Worm (Caenorhabditis elegans): ENCODE results near the gene imph-1.
A peak's percentile ranks its signal among the peaks of the same experiment; 100 is the strongest.

Gene imph-1

DNA sequence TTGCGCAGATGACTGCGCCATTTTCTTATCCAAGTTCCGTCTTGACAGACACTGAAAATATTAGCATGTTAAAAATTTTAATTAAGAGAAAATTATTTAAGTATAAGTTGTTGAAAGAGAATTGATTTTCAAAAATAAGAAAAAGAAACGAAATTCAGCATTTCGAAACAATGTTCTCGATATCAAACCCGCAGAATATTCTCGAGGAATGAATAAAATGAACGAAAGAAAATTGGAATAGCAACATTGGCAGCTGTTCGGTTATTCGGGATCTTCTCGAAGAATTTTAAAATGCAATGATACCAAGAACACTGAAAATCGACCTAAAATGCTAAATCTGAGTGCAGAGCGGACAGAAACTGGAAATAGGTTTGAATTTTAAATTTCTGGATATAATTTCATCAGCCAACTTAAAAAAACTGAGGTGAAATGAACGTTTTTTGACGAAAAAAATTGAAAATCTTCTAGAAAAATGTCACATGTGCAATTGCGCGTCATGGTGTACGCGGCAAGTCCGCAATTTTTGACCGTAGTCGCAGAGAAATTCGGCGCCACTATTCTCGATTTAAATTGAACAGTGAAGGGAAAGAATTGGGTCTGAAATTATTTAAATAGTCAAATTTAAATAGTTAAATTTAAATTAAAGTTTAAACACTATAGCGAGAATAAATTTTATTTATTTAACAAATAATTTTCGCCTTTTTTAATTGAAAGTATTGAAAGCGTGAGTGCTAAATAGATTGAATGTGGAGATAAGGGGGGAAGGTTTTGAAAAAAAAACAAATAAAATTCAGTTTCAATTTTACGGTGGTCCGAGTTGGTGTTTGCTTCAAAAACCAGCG, 45.1 kb upstream of the imph-1 start, which contains the start of the genes cct-5 and F25F2.1:
cct-5 (minus strand) TSS at position 51 of the 842 bp plus-strand sequence.
F25F2.1 (plus strand) TSS at position 792 of the 842 bp plus-strand sequence.
- TF ChIP-seq ces-1 (GFP tag; optimal IDR thresholded peaks at IDR 0.05) (peak; percentile 57), snpc-4 (tag; optimal IDR thresholded peaks at IDR 0.05) (no peak), bed-3 (GFP tag; optimal IDR thresholded peaks at IDR 0.05) (no peak), cnd-1 (tag; optimal IDR thresholded peaks at IDR 0.05) (peak; percentile 7), nhr-76 (tag; optimal IDR thresholded peaks at IDR 0.05) (no peak), unc-62 (GFP tag; optimal IDR thresholded peaks at IDR 0.05) (peak; percentile 34), ceh-39 (tag; optimal IDR thresholded peaks at IDR 0.05) (no peak), pha-4 (tag; optimal IDR thresholded peaks at IDR 0.05) (peak; percentile 30), lsy-2 (tag; optimal IDR thresholded peaks at IDR 0.05) (peak; percentile 91), mep-1 (tag; optimal IDR thresholded peaks at IDR 0.05) (peak; percentile 85), nhr-237 (tag; optimal IDR thresholded peaks at IDR 0.05) (peak; percentile 65), elt-1 (tag; optimal IDR thresholded peaks at IDR 0.05; ENCODE audit: borderline replicate concordance, insufficient read depth) (no peak), lin-13 (tag; optimal IDR thresholded peaks at IDR 0.05) (peak; percentile 50), drap-1 (GFP tag; optimal IDR thresholded peaks at IDR 0.05) (peak; percentile 8)

DNA sequence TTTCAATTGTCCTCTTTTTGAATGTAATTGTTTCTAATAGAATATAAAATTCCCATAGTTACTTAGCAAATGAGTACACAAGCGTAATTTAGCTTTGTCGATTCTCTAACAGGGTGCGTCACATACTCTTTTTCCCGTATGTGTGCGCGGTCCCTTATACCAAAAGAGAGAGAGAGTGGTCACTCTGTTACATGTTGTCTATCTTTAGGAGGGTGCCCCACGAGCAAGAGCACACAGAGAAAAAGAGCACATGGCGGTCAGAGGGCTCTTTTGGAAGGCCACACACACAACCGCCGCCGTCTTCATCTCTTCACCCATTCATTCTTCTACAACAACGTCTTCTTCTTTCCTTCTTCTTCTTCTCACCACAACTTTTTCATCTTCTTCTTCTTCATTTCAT, 39.5 kb upstream of the imph-1 start:
- TF ChIP-seq unc-120 (tag; optimal IDR thresholded peaks at IDR 0.05; ENCODE audit: poor library complexity, severe bottlenecking) = peak; percentile 25
- TF ChIP-seq ceh-83 (GFP tag; optimal IDR thresholded peaks at IDR 0.05) = no peak
- TF ChIP-seq hlh-1 (tag; optimal IDR thresholded peaks at IDR 0.05) = no peak
- TF ChIP-seq nhr-28 (tag; optimal IDR thresholded peaks at IDR 0.05) = no peak
- TF ChIP-seq sem-2 (GFP tag; optimal IDR thresholded peaks at IDR 0.05) = no peak
- TF ChIP-seq zip-8 (tag; optimal IDR thresholded peaks at IDR 0.05) = no peak
- TF ChIP-seq mep-1 (tag; optimal IDR thresholded peaks at IDR 0.05) = no peak
- TF ChIP-seq lin-13 (tag; optimal IDR thresholded peaks at IDR 0.05) = no peak
- peak; percentile 31 for TF ChIP-seq cnd-1 (tag; optimal IDR thresholded peaks at IDR 0.05)
- no peak for TF ChIP-seq mab-5 (tag; optimal IDR thresholded peaks at IDR 0.05)
- peak; percentile 23 for TF ChIP-seq drap-1 (GFP tag; optimal IDR thresholded peaks at IDR 0.05)
- TF ChIP-seq lin-32 (GFP tag; optimal IDR thresholded peaks at IDR 0.05) = no peak
- TF ChIP-seq ceh-39 (tag; optimal IDR thresholded peaks at IDR 0.05) = no peak
- peak; percentile 14 for TF ChIP-seq ces-1 (GFP tag; optimal IDR thresholded peaks at IDR 0.05)
- TF ChIP-seq flh-1 (GFP tag; optimal IDR thresholded peaks at IDR 0.05) = no peak
- no peak for TF ChIP-seq nhr-237 (tag; optimal IDR thresholded peaks at IDR 0.05)
- no peak for TF ChIP-seq unc-39 (tag; optimal IDR thresholded peaks at IDR 0.05)
- TF ChIP-seq M03D4.4 (tag; optimal IDR thresholded peaks at IDR 0.05) = no peak
- no peak for TF ChIP-seq sptf-1 (tag; optimal IDR thresholded peaks at IDR 0.05)
- no peak for TF ChIP-seq snpc-4 (tag; optimal IDR thresholded peaks at IDR 0.05)
- no peak for TF ChIP-seq ham-2 (GFP tag; optimal IDR thresholded peaks at IDR 0.05)
- no peak for TF ChIP-seq nhr-12 (tag; optimal IDR thresholded peaks at IDR 0.05)
- TF ChIP-seq mls-2 (tag; optimal IDR thresholded peaks at IDR 0.05) = peak; percentile 62
- TF ChIP-seq pha-4 (tag; optimal IDR thresholded peaks at IDR 0.05) = peak; percentile 6
- TF ChIP-seq elt-3 (tag; optimal IDR thresholded peaks at IDR 0.05) = no peak
- TF ChIP-seq lsy-2 (tag; optimal IDR thresholded peaks at IDR 0.05) = no peak
- no peak for TF ChIP-seq unc-62 (GFP tag; optimal IDR thresholded peaks at IDR 0.05)

DNA sequence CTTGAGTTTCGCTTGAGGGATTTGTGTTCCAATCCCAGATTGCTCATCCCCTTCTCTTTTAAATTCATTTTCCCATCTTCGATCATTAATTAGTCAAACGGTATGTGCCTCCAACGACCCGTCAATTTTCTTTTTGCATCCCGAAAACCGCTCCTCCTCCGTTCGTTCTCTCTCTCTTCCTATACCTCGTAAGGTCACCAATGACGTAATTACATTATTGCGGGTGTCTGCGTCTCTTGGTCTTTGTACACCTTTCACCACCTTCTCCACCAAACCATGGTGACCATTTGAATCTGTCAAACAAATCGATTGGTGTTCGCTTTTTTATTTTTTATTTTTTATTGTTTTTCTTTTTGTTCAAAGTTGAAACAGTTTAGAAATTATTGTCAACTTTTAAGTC, 38.2 kb upstream of the imph-1 start:
- peak; percentile 64 for TF ChIP-seq nhr-2 (tag; optimal IDR thresholded peaks at IDR 0.05)
- TF ChIP-seq sem-2 (GFP tag; optimal IDR thresholded peaks at IDR 0.05) = no peak
- TF ChIP-seq ztf-11 (tag; optimal IDR thresholded peaks at IDR 0.05) = no peak
- peak; percentile 55 for TF ChIP-seq mep-1 (tag; optimal IDR thresholded peaks at IDR 0.05)
- peak; percentile 84 for TF ChIP-seq zip-8 (tag; optimal IDR thresholded peaks at IDR 0.05)
- peak; percentile 41 for TF ChIP-seq ceh-39 (tag; optimal IDR thresholded peaks at IDR 0.05)
- peak; percentile 96 for TF ChIP-seq ces-1 (GFP tag; optimal IDR thresholded peaks at IDR 0.05)
- no peak for TF ChIP-seq elt-1 (tag; optimal IDR thresholded peaks at IDR 0.05; ENCODE audit: borderline replicate concordance, insufficient read depth)

DNA sequence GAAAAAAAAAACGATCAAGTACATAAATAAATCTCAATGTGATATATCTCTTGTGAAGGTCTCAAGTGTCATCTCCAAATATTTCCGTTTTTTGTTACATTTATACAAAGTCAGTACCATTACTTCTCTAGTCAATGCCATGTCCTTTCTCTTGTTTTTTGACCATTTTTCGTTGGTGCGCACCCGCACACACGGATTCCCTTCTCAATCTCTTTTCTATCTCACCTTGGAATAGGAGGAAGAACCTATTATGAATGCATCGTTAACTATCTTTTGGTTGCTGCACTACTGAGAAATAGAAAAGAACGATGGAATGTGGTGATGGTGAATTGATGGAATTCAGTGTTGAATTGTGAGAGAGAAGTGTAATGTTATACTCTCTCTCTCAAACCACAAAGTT, 35.6 kb upstream of the imph-1 start:
- TF ChIP-seq ceh-39 (tag; optimal IDR thresholded peaks at IDR 0.05) (no peak), lsy-2 (tag; optimal IDR thresholded peaks at IDR 0.05) (no peak), bed-3 (GFP tag; optimal IDR thresholded peaks at IDR 0.05) (no peak), lin-13 (tag; optimal IDR thresholded peaks at IDR 0.05) (no peak), snpc-4 (tag; optimal IDR thresholded peaks at IDR 0.05) (no peak), mep-1 (tag; optimal IDR thresholded peaks at IDR 0.05) (no peak), elt-1 (tag; optimal IDR thresholded peaks at IDR 0.05; ENCODE audit: borderline replicate concordance, insufficient read depth) (no peak), ceh-43 (GFP tag; optimal IDR thresholded peaks at IDR 0.05) (no peak), sem-2 (GFP tag; optimal IDR thresholded peaks at IDR 0.05) (no peak), unc-39 (tag; optimal IDR thresholded peaks at IDR 0.05) (no peak), drap-1 (GFP tag; optimal IDR thresholded peaks at IDR 0.05) (no peak), M03D4.4 (tag; optimal IDR thresholded peaks at IDR 0.05) (no peak), pha-4 (tag; optimal IDR thresholded peaks at IDR 0.05) (no peak)

Measured in whole organism, mixed stage, embryonic.